Worm (Caenorhabditis elegans): ENCODE results near the gene Y53G8AR.5.

DNA sequence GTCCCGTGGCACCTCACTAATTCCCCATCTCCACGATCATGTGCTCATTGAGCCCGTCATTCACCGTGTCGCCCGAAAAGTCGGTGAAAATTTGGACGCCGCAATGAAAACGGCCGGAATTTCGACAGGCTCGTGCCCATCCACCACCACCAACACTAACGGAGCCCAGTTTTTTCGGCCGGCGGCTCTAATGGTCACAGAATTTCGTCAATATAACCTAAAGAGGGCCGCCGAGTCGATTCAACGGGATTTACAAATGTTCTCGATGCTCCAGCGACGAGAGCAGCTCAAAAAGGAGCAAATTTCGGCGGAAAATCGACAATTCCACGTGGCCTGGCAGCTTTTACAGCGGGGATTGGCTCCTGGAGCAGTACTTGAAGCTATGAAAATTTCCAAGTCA is 32.2 kb downstream of the Y53G8AR.5 start:
- TF ChIP-seq ama-1 (optimal IDR thresholded peaks at IDR 0.05) (no peak), ets-7 (tag; optimal IDR thresholded peaks at IDR 0.05) (no peak), pes-1 (GFP tag; IDR thresholded peaks at IDR 0.05) (no peak), hmg-4 (GFP tag; optimal IDR thresholded peaks at IDR 0.05) (no peak), tra-4 (tag; optimal IDR thresholded peaks at IDR 0.05) (no peak), sea-1 (GFP tag; conservative IDR thresholded peaks at IDR 0.05) (no peak), B0310.2 (tag; optimal IDR thresholded peaks at IDR 0.05) (no peak)
